Fruit fly (Drosophila melanogaster) whole organism, embryonic: ENCODE data around the gene fd96Ca.

Experiments used
- Aef1 ChIP-seq: fragments of 200-800 bp; sonication (Bioruptor generic); IDR thresholded peaks from 3 replicates; pipeline ENCODE4 v1.3.6; 2022; ENCODE audit warnings: missing biosample characterization, missing genetic modification characterization
- Atf3 ChIP-seq: fragments of 200-800 bp; sonication (Bioruptor generic); optimal IDR thresholded peaks from 3 replicates; lab custom pipeline; 2016; ENCODE audit warnings: missing biosample characterization, missing genetic modification characterization
- BEAF-32 ChIP-seq: fragments of 200-800 bp; sonication (Bioruptor generic); optimal IDR thresholded peaks from 3 replicates; lab custom pipeline; 2017; ENCODE audit warnings: missing biosample characterization, missing genetic modification characterization, mild to moderate bottlenecking, moderate library complexity, missing genetic modification reagents
- CG11695 ChIP-seq: fragments of 200-800 bp; sonication (Bioruptor generic); IDR thresholded peaks from 3 replicates; pipeline ENCODE4 v1.3.6; 2022; ENCODE audit warnings: missing biosample characterization, missing genetic modification characterization
- CG11696 ChIP-seq: fragments of 200-800 bp; sonication (Bioruptor generic); IDR thresholded peaks from 2 replicates; pipeline ENCODE4 v1.3.6; 2022; ENCODE audit warnings: missing biosample characterization, missing genetic modification characterization
- CG1233 ChIP-seq: fragments of 200-800 bp; sonication (Bioruptor generic); optimal IDR thresholded peaks from 4 replicates; lab custom pipeline; 2018; ENCODE audit warnings: missing biosample characterization, mild to moderate bottlenecking, missing genetic modification characterization
- CG13424 ChIP-seq: fragments of 200-800 bp; sonication (Bioruptor generic); optimal IDR thresholded peaks from 2 replicates; lab custom pipeline; 2019; ENCODE audit warnings: missing biosample characterization, mild to moderate bottlenecking, missing genetic modification characterization, moderate library complexity
- CG16815 ChIP-seq: fragments of 200-800 bp; sonication (Bioruptor generic); optimal IDR thresholded peaks from 3 replicates; lab custom pipeline; 2017; ENCODE audit warnings: missing biosample characterization, mild to moderate bottlenecking, missing genetic modification characterization
- CG17186 ChIP-seq: fragments of 200-800 bp; sonication (Bioruptor generic); optimal IDR thresholded peaks from 3 replicates; lab custom pipeline; 2017; ENCODE audit warnings: missing biosample characterization, missing genetic modification reagents, missing genetic modification characterization
- CG17912 ChIP-seq: fragments of 200-800 bp; sonication (Bioruptor generic); optimal IDR thresholded peaks from 2 replicates; lab custom pipeline; 2018; ENCODE audit warnings: missing biosample characterization, mild to moderate bottlenecking, missing genetic modification characterization
- CG1792 ChIP-seq: fragments of 200-800 bp; sonication (Bioruptor generic); optimal IDR thresholded peaks from 2 replicates; lab custom pipeline; 2016; ENCODE audit warnings: missing biosample characterization, missing genetic modification characterization
- CG2875 ChIP-seq: fragments of 200-800 bp; sonication (Bioruptor generic); optimal IDR thresholded peaks from 2 replicates; lab custom pipeline; 2017; ENCODE audit warnings: missing biosample characterization, mild to moderate bottlenecking, missing genetic modification characterization, missing genetic modification reagents
- CG30020 ChIP-seq: fragments of 200-800 bp; optimal IDR thresholded peaks from 2 replicates; lab custom pipeline; 2019; ENCODE audit warnings: missing biosample characterization, mild to moderate bottlenecking, missing genetic modification characterization, moderate library complexity
- CG30403 ChIP-seq: fragments of 200-800 bp; sonication (Bioruptor generic); optimal IDR thresholded peaks from 3 replicates; lab custom pipeline; 2016; ENCODE audit warnings: missing biosample characterization, missing genetic modification characterization
- CG32532 ChIP-seq: fragments of 200-800 bp; sonication (Bioruptor generic); IDR thresholded peaks from 2 replicates; pipeline ENCODE4 v1.3.6; 2022; ENCODE audit warnings: missing biosample characterization, missing genetic modification characterization
- CG3407 ChIP-seq: fragments of 200-800 bp; sonication (Bioruptor generic); optimal IDR thresholded peaks from 2 replicates; lab custom pipeline; 2018; ENCODE audit warnings: missing biosample characterization, mild to moderate bottlenecking, missing genetic modification characterization
- CG4282 ChIP-seq: fragments of 200-800 bp; sonication (Bioruptor generic); optimal IDR thresholded peaks from 2 replicates; lab custom pipeline; 2016; ENCODE audit warnings: missing biosample characterization, missing genetic modification characterization
- CG4360 ChIP-seq: fragments of 200-800 bp; sonication (Bioruptor generic); IDR thresholded peaks from 2 replicates; pipeline ENCODE4 v1.3.6; 2022; ENCODE audit warnings: missing biosample characterization, missing genetic modification characterization
- CG5953 ChIP-seq: fragments of 200-800 bp; sonication (Bioruptor generic); IDR thresholded peaks from 2 replicates; pipeline ENCODE4 v1.3.6; 2022; ENCODE audit warnings: missing biosample characterization, missing genetic modification characterization
- CG6254 ChIP-seq: fragments of 200-800 bp; sonication (Bioruptor generic); optimal IDR thresholded peaks from 3 replicates; lab custom pipeline; 2017; ENCODE audit warnings: mild to moderate bottlenecking, missing biosample characterization, missing genetic modification reagents, missing genetic modification characterization
- CG6813 ChIP-seq: fragments of 200-800 bp; sonication (Bioruptor generic); optimal IDR thresholded peaks from 2 replicates; lab custom pipeline; 2017; ENCODE audit warnings: missing biosample characterization, missing genetic modification characterization, mild to moderate bottlenecking, moderate library complexity, missing genetic modification reagents
- CG8944 ChIP-seq: fragments of 200-800 bp; sonication (Bioruptor generic); optimal IDR thresholded peaks from 3 replicates; lab custom pipeline; 2016; ENCODE audit warnings: missing biosample characterization, missing genetic modification characterization
- CkIIα-i1 ChIP-seq: fragments of 200-800 bp; sonication (Bioruptor generic); IDR thresholded peaks from 2 replicates; pipeline ENCODE4 v1.3.6; 2022; ENCODE audit warnings: missing biosample characterization, missing genetic modification characterization
- H15 ChIP-seq: fragments of 200-800 bp; sonication (Bioruptor generic); IDR thresholded peaks from 3 replicates; pipeline ENCODE4 v1.3.6; 2022; ENCODE audit warnings: missing biosample characterization, missing genetic modification characterization
- HmgD ChIP-seq: fragments of 200-800 bp; sonication (Bioruptor generic); optimal IDR thresholded peaks from 3 replicates; lab custom pipeline; 2016; ENCODE audit warnings: missing biosample characterization, missing genetic modification characterization
- MTF-1 ChIP-seq: fragments of 200-800 bp; sonication (Bioruptor generic); optimal IDR thresholded peaks from 2 replicates; lab custom pipeline; 2018; ENCODE audit warnings: missing biosample characterization, mild to moderate bottlenecking, missing genetic modification characterization, borderline replicate concordance
- Oli ChIP-seq: fragments of 200-800 bp; sonication (Bioruptor generic); optimal IDR thresholded peaks from 2 replicates; lab custom pipeline; 2018; ENCODE audit warnings: missing biosample characterization, mild to moderate bottlenecking, missing genetic modification characterization, moderate library complexity
- Scr ChIP-seq: fragments of 200-800 bp; sonication (Bioruptor generic); IDR thresholded peaks from 2 replicates; pipeline ENCODE4 v1.3.6; 2022; ENCODE audit warnings: missing biosample characterization, missing genetic modification characterization; ENCODE audit not compliant: partially characterized antibody
- ac ChIP-seq: fragments of 200-800 bp; sonication (Bioruptor generic); optimal IDR thresholded peaks from 3 replicates; lab custom pipeline; 2017; ENCODE audit warnings: missing biosample characterization, mild to moderate bottlenecking, missing genetic modification characterization
- ara ChIP-seq: fragments of 200-800 bp; sonication (Bioruptor generic); IDR thresholded peaks from 2 replicates; pipeline ENCODE4 v1.3.6; 2022; ENCODE audit warnings: missing biosample characterization, missing genetic modification characterization
- ci ChIP-seq: fragments of 200-800 bp; sonication (Bioruptor generic); IDR thresholded peaks from 3 replicates; pipeline ENCODE4 v1.3.6; 2022; ENCODE audit warnings: missing biosample characterization, missing genetic modification characterization
- fd3F ChIP-seq: fragments of 200-800 bp; sonication (Bioruptor generic); optimal IDR thresholded peaks from 2 replicates; lab custom pipeline; 2018; ENCODE audit warnings: missing biosample characterization, mild to moderate bottlenecking, missing genetic modification characterization, moderate library complexity
- fd64A ChIP-seq: fragments of 200-800 bp; sonication (Bioruptor generic); optimal IDR thresholded peaks from 3 replicates; lab custom pipeline; 2018; ENCODE audit warnings: missing biosample characterization, mild to moderate bottlenecking, missing genetic modification characterization
- hb ChIP-seq: fragments of 200-800 bp; sonication (Bioruptor generic); IDR thresholded peaks from 3 replicates; pipeline ENCODE4 v1.3.6; 2022; ENCODE audit warnings: missing biosample characterization, missing genetic modification characterization; ENCODE audit not compliant: partially characterized antibody
- jing ChIP-seq: fragments of 200-800 bp; sonication (Bioruptor generic); optimal IDR thresholded peaks from 2 replicates; lab custom pipeline; 2018; ENCODE audit warnings: missing biosample characterization, mild to moderate bottlenecking, missing genetic modification characterization
- knrl ChIP-seq: fragments of 200-800 bp; sonication (Bioruptor generic); IDR thresholded peaks from 3 replicates; pipeline ENCODE4 v1.3.6; 2022; ENCODE audit warnings: missing biosample characterization, missing genetic modification characterization; ENCODE audit not compliant: partially characterized antibody
- lbe ChIP-seq: fragments of 200-800 bp; sonication (Bioruptor generic); optimal IDR thresholded peaks from 2 replicates; lab custom pipeline; 2016; ENCODE audit warnings: missing biosample characterization, mild to moderate bottlenecking, missing genetic modification characterization
- mirr ChIP-seq: fragments of 200-800 bp; sonication (Bioruptor generic); optimal IDR thresholded peaks from 3 replicates; lab custom pipeline; 2018; ENCODE audit warnings: missing biosample characterization, mild to moderate bottlenecking, missing genetic modification characterization
- nau ChIP-seq: fragments of 200-800 bp; sonication (Bioruptor generic); optimal IDR thresholded peaks from 3 replicates; lab custom pipeline; 2017; ENCODE audit warnings: missing biosample characterization, mild to moderate bottlenecking, missing genetic modification characterization, missing genetic modification reagents
- nerfin-2 ChIP-seq: fragments of 200-800 bp; sonication (Bioruptor generic); IDR thresholded peaks from 2 replicates; pipeline ENCODE4 v1.3.6; 2022; ENCODE audit warnings: missing biosample characterization, missing genetic modification characterization; ENCODE audit not compliant: partially characterized antibody
- onecut ChIP-seq: fragments of 200-800 bp; sonication (Bioruptor generic); IDR thresholded peaks from 2 replicates; pipeline ENCODE4 v1.3.6; 2022; ENCODE audit warnings: missing biosample characterization, missing genetic modification characterization
- phol ChIP-seq: fragments of 200-800 bp; sonication (Bioruptor generic); optimal IDR thresholded peaks from 3 replicates; lab custom pipeline; 2018; ENCODE audit warnings: missing biosample characterization, mild to moderate bottlenecking, missing genetic modification characterization, moderate library complexity
- scrt ChIP-seq: fragments of 200-800 bp; sonication (Bioruptor generic); optimal IDR thresholded peaks from 2 replicates; lab custom pipeline; 2018; ENCODE audit warnings: missing biosample characterization, mild to moderate bottlenecking, missing genetic modification characterization, moderate library complexity
- sens ChIP-seq: fragments of 200-800 bp; sonication (Bioruptor generic); peaks from one replicate; lab custom pipeline; 2016; ENCODE audit warnings: missing biosample characterization, missing genetic modification characterization
- sqz ChIP-seq: fragments of 200-800 bp; sonication (Bioruptor generic); optimal IDR thresholded peaks from 3 replicates; lab custom pipeline; 2018; ENCODE audit warnings: missing biosample characterization, mild to moderate bottlenecking, missing genetic modification characterization
- stc ChIP-seq: fragments of 200-800 bp; sonication (Bioruptor generic); IDR thresholded peaks from 2 replicates; pipeline ENCODE4 v1.3.6; 2022; ENCODE audit warnings: missing biosample characterization, missing genetic modification characterization
- tin ChIP-seq: fragments of 200-800 bp; sonication (Bioruptor generic); optimal IDR thresholded peaks from 3 replicates; lab custom pipeline; 2016; ENCODE audit warnings: missing biosample characterization, missing genetic modification characterization
- tio ChIP-seq: fragments of 200-800 bp; sonication (Bioruptor generic); optimal IDR thresholded peaks from 2 replicates; lab custom pipeline; 2017; ENCODE audit warnings: missing biosample characterization, missing genetic modification characterization, inconsistent platforms
- ttk ChIP-seq: fragments of 200-800 bp; sonication (Bioruptor generic); IDR thresholded peaks from 2 replicates; pipeline ENCODE4 v2.1.2; 2022; ENCODE audit warnings: missing biosample characterization, missing genetic modification characterization
- zfh1 ChIP-seq: fragments of 200-800 bp; sonication (Bioruptor generic); IDR thresholded peaks from 3 replicates; pipeline ENCODE4 v1.3.6; 2022; ENCODE audit warnings: missing biosample characterization, missing genetic modification characterization

The fd96Ca gene

DNA sequence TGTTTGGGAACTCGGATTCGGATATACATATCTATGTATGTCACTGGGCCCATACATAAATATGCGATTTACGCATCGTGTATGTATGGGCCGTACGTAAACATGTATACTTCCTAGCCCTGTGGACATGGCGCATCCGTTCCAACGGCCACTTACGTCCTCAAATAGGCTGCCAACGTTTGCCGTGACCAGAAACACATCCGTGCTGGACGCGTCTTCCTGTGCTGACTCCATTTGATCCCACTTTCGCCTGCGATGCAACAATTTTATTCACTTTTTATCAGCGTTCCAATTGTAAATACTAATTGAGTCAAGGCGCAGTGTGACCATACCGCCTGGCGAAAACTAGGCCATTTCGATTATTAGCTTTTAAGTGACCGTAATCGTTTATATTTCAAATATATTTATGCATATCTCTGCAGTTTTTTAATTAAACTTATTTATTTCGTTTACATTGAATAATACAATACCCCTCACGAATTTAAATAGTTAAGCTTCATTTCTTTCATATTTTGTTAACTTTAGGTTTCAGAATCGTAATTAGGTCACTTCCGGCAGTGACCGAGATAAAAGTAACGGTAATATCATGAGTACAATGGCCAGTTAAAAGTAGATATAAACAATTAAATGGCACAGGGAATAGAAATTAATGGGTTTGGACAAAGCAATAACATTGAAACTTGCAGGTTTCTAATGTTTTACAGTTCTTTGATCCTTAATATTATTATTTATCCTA is 37.5 kb upstream of the fd96Ca start, which contains the start of gene 5PtaseI (continued):
- TF ChIP-seq CG16815 (GFP tag; lab: Kevin White, UChicago) (no peak), nerfin-2 (GFP tag; lab: Robert Waterston, UW) (no peak), CG1233 (no peak), tio (GFP tag; lab: Kevin White, UChicago) (no peak), CkIIα-i1 (GFP tag; lab: Robert Waterston, UW) (no peak), zfh1 (GFP tag; lab: Robert Waterston, UW) (no peak), Aef1 (GFP tag; lab: Robert Waterston, UW) (no peak), knrl (no peak), sens (GFP tag; lab: Kevin White, UChicago) (peak; percentile 73), CG17186 (no peak), CG2875 (GFP tag; lab: Kevin White, UChicago) (no peak), fd64A (no peak), CG3407 (GFP tag; lab: Kevin White, UChicago) (no peak), Atf3 (GFP tag; lab: Kevin White, UChicago) (no peak), Scr (peak; percentile 28; the same call in 1 of the 2 replicates), scrt (GFP tag; lab: Kevin White, UChicago) (no peak), CG4282 (GFP tag; lab: Kevin White, UChicago) (no peak), CG4360 (GFP tag; lab: Robert Waterston, UW) (0 out of 2 replicates have a peak, but pooled peaks have one; percentile 19), ttk (GFP tag; lab: Robert Waterston, UW) (no peak), HmgD (GFP tag; lab: Kevin White, UChicago) (no peak), CG6813 (no peak), CG32532 (GFP tag; lab: Robert Waterston, UW) (no peak), onecut (GFP tag; lab: Robert Waterston, UW) (no peak), BEAF-32 (GFP tag; lab: Kevin White, UChicago) (peak; percentile 34), CG8944 (GFP tag; lab: Kevin White, UChicago) (no peak), Oli (tag; lab: Kevin White, UChicago) (no peak), CG1792 (GFP tag; lab: Kevin White, UChicago) (no peak), lbe (no peak), ac (GFP tag; lab: Kevin White, UChicago) (no peak), CG30403 (GFP tag; lab: Kevin White, UChicago) (no peak), jing (GFP tag; lab: Kevin White, UChicago) (no peak), stc (GFP tag; lab: Robert Waterston, UW) (no peak), phol (tag; lab: Kevin White, UChicago) (peak; percentile 30), hb (GFP tag; lab: Robert Waterston, UW) (no peak; the same call in 2 of the 3 replicates), ara (GFP tag; lab: Robert Waterston, UW) (no peak), CG11696 (GFP tag; lab: Robert Waterston, UW) (no peak), ci (GFP tag; lab: Robert Waterston, UW) (0 out of 3 replicates have a peak, but pooled peaks have one; percentile 26), CG17912 (GFP tag; lab: Kevin White, UChicago) (no peak), sqz (GFP tag; lab: Kevin White, UChicago) (no peak), MTF-1 (GFP tag; lab: Kevin White, UChicago) (no peak), CG13424 (tag; lab: Kevin White, UChicago) (no peak), H15 (no peak), CG30020 (peak; percentile 23), tin (GFP tag; lab: Kevin White, UChicago) (no peak), CG5953 (GFP tag; lab: Robert Waterston, UW) (no peak), fd3F (GFP tag; lab: Kevin White, UChicago) (no peak), CG6254 (no peak), CG11695 (GFP tag; lab: Robert Waterston, UW) (no peak), mirr (GFP tag; lab: Kevin White, UChicago) (no peak), nau (GFP tag; lab: Kevin White, UChicago) (no peak)
